Worm (Caenorhabditis elegans) whole organism, mixed stage, embryonic: ENCODE measurements around the gene K04C2.3.

Experiments
- elt-3 ChIP-seq: fragments of 150-350 bp; optimal IDR thresholded peaks from 2 replicates; lab custom pipeline; 2014; ENCODE audit warnings: missing biosample characterization, missing genetic modification characterization
- ham-2 ChIP-seq: fragments of 200-800 bp; sonication (Bioruptor generic); optimal IDR thresholded peaks from 2 replicates; lab custom pipeline; 2018; ENCODE audit warnings: mild to moderate bottlenecking, missing genetic modification characterization, missing compliant biosample characterization
- lin-13 ChIP-seq: fragments of 150-350 bp; optimal IDR thresholded peaks from 2 replicates; lab custom pipeline; 2014; ENCODE audit warnings: missing biosample characterization, missing genetic modification characterization
- lsy-2 ChIP-seq: fragments of 150-350 bp; optimal IDR thresholded peaks from 2 replicates; lab custom pipeline; 2014; ENCODE audit warnings: missing biosample characterization, missing genetic modification characterization
- mab-5 ChIP-seq: fragments of 150-350 bp; optimal IDR thresholded peaks from 2 replicates; lab custom pipeline; 2014; ENCODE audit warnings: missing biosample characterization, missing genetic modification characterization
- nhr-237 ChIP-seq: fragments of 150-350 bp; optimal IDR thresholded peaks from 2 replicates; lab custom pipeline; 2014; ENCODE audit warnings: missing biosample characterization, missing genetic modification characterization
- snpc-4 ChIP-seq: fragments of 150-350 bp; optimal IDR thresholded peaks from 2 replicates; lab custom pipeline; 2014; ENCODE audit warnings: missing biosample characterization, missing genetic modification characterization
- unc-39 ChIP-seq: fragments of 150-350 bp; optimal IDR thresholded peaks from 2 replicates; lab custom pipeline; 2014; ENCODE audit warnings: missing biosample characterization, missing genetic modification characterization
- ztf-11 ChIP-seq: fragments of 150-350 bp; optimal IDR thresholded peaks from 2 replicates; lab custom pipeline; 2014; ENCODE audit warnings: missing biosample characterization, missing genetic modification characterization

DNA sequence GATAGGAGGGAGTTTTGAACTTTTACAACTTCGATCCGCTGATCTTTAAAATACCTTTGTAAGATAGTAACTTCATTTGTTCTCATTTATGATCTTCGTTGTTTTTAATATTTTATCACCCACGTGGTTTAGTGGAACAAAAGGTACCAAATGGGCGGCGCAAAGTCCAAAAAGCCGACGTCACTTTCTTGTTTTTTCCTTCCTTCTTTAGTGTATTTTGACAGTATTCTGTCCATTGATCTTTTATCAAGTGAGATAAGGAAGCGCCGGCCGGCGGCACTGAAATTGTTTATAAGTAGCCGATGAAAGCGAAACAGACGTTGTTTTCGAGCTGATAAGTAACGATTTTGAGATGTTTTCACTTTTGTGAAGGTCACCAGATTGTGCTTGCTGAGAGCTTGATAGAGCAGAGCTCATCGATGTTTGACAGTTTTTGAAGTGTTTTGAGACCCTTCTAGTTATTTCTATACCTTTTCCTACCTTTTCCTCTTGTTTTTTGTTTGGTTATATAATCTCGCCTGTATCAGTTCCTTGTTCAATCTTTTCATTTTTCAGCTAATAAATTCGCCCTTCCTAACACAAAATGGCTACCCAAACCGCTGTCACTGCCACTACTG lies at the start of gene K04C2.3:
- TF ChIP-seq unc-39 (tag; lab: Kevin White, UChicago): no peak
- TF ChIP-seq lsy-2 (tag; lab: Kevin White, UChicago): no peak
- no peak for TF ChIP-seq nhr-237 (tag; lab: Kevin White, UChicago)
- no peak for TF ChIP-seq ham-2 (GFP tag; lab: Kevin White, UChicago)
- TF ChIP-seq mab-5 (tag; lab: Kevin White, UChicago): no peak
- TF ChIP-seq snpc-4 (tag; lab: Kevin White, UChicago): no peak
- TF ChIP-seq ztf-11 (tag; lab: Kevin White, UChicago): no peak
- TF ChIP-seq elt-3 (tag; lab: Kevin White, UChicago): no peak
- no peak for TF ChIP-seq lin-13 (tag; lab: Kevin White, UChicago)
